Worm (Caenorhabditis elegans) whole organism, mixed stage, embryonic: ENCODE data around the gene Y55F3AM.9.

Experiments
- drap-1 ChIP-seq: fragments of 200-800 bp; sonication (Bioruptor generic); optimal IDR thresholded peaks from 3 replicates; lab custom pipeline; 2018; ENCODE audit warnings: mild to moderate bottlenecking, missing genetic modification characterization, missing compliant biosample characterization
- hlh-1 ChIP-seq: fragments of 150-350 bp; optimal IDR thresholded peaks from 2 replicates; lab custom pipeline; 2014; ENCODE audit warnings: missing biosample characterization, missing genetic modification reagents, missing genetic modification characterization
- lin-13 ChIP-seq: fragments of 150-350 bp; optimal IDR thresholded peaks from 2 replicates; lab custom pipeline; 2014; ENCODE audit warnings: missing biosample characterization, missing genetic modification characterization
- lin-32 ChIP-seq: fragments of 200-800 bp; sonication (Bioruptor generic); optimal IDR thresholded peaks from 2 replicates; lab custom pipeline; 2018; ENCODE audit warnings: mild to moderate bottlenecking, missing genetic modification characterization, missing compliant biosample characterization
- lsy-2 ChIP-seq: fragments of 150-350 bp; optimal IDR thresholded peaks from 2 replicates; lab custom pipeline; 2014; ENCODE audit warnings: missing biosample characterization, missing genetic modification characterization
- mep-1 ChIP-seq: fragments of 150-350 bp; optimal IDR thresholded peaks from 2 replicates; lab custom pipeline; 2017; ENCODE audit warnings: missing biosample characterization, missing genetic modification reagents, missing genetic modification characterization, inconsistent platforms
- nhr-12 ChIP-seq: fragments of 150-350 bp; optimal IDR thresholded peaks from 2 replicates; lab custom pipeline; 2014; ENCODE audit warnings: missing biosample characterization, missing genetic modification characterization
- nhr-237 ChIP-seq: fragments of 150-350 bp; optimal IDR thresholded peaks from 2 replicates; lab custom pipeline; 2014; ENCODE audit warnings: missing biosample characterization, missing genetic modification characterization
- nhr-28 ChIP-seq: fragments of 150-350 bp; optimal IDR thresholded peaks from 2 replicates; lab custom pipeline; 2014; ENCODE audit warnings: missing biosample characterization, missing genetic modification characterization
- pha-4 ChIP-seq: fragments of 150-350 bp; optimal IDR thresholded peaks from 2 replicates; lab custom pipeline; 2018; ENCODE audit warnings: missing biosample characterization, missing genetic modification reagents, missing genetic modification characterization
- sem-2 ChIP-seq: fragments of 200-800 bp; sonication (Bioruptor generic); optimal IDR thresholded peaks from 2 replicates; lab custom pipeline; 2018; ENCODE audit warnings: mild to moderate bottlenecking, missing genetic modification characterization, missing compliant biosample characterization
- snpc-4 ChIP-seq: fragments of 150-350 bp; optimal IDR thresholded peaks from 2 replicates; lab custom pipeline; 2014; ENCODE audit warnings: missing biosample characterization, missing genetic modification characterization
- sptf-1 ChIP-seq: sonication (generic microtip); optimal IDR thresholded peaks from 2 replicates; lab custom pipeline; 2017; ENCODE audit warnings: mild to moderate bottlenecking, missing genetic modification characterization, moderate library complexity, missing compliant biosample characterization
- unc-62 ChIP-seq: fragments of 150-350 bp; optimal IDR thresholded peaks from 2 replicates; lab custom pipeline; 2014; ENCODE audit warnings: missing biosample characterization, missing genetic modification reagents, missing genetic modification characterization

ce11 chrIV:1012447-1012846, 2.9 kb upstream of the Y55F3AM.9 start, which contains the start of gene rbm-39:
- TF ChIP-seq unc-62 (GFP tag; lab: Kevin White, UChicago) (no peak), nhr-237 (peak; percentile 50), hlh-1 (tag; lab: Kevin White, UChicago) (peak; percentile 15), nhr-28 (no peak), lsy-2 (peak; percentile 82), lin-13 (tag; lab: Kevin White, UChicago) (peak; percentile 80), pha-4 (tag; lab: Kevin White, UChicago) (peak; percentile 74), nhr-12 (tag; lab: Kevin White, UChicago) (no peak), mep-1 (peak; percentile 82), sptf-1 (tag; lab: Kevin White, UChicago) (no peak), sem-2 (GFP tag; lab: Kevin White, UChicago) (no peak), drap-1 (no peak), lin-32 (no peak), snpc-4 (tag; lab: Kevin White, UChicago) (no peak)
